Fruit fly (Drosophila melanogaster) whole organism, wandering third instar larva: ENCODE results near the gene CG31091.

ENCODE experiments used
- Abd-B ChIP-seq: fragments of >200 bp; optimal IDR thresholded peaks from 2 replicates; lab custom pipeline; 2017; ENCODE audit warnings: missing biosample characterization, missing genetic modification characterization
- CG32264 ChIP-seq: fragments of 200-800 bp; sonication (Bioruptor generic); optimal IDR thresholded peaks from 2 replicates; lab custom pipeline; 2016; ENCODE audit warnings: missing biosample characterization, missing genetic modification characterization
- CG9705 ChIP-seq: fragments of 200-800 bp; sonication (Bioruptor generic); optimal IDR thresholded peaks from 2 replicates; lab custom pipeline; 2018; ENCODE audit warnings: missing biosample characterization, mild to moderate bottlenecking, missing genetic modification characterization
- CrebA ChIP-seq: fragments of 200-800 bp; sonication (Bioruptor generic); optimal IDR thresholded peaks from 2 replicates; lab custom pipeline; 2016; ENCODE audit warnings: missing biosample characterization, mild to moderate bottlenecking, missing genetic modification characterization, borderline replicate concordance
- Dfd ChIP-seq: fragments of >200 bp; optimal IDR thresholded peaks from 2 replicates; lab custom pipeline; 2017; ENCODE audit warnings: missing biosample characterization, missing genetic modification characterization
- Dif ChIP-seq: fragments of 200-275, 200-300 bp; sonication (Bioruptor generic); optimal IDR thresholded peaks from 2 replicates; lab custom pipeline; 2018; ENCODE audit warnings: missing biosample characterization, missing genetic modification characterization; ENCODE audit not compliant: partially characterized antibody
- GATAd ChIP-seq: sonication (Bioruptor generic); optimal IDR thresholded peaks from 2 replicates; lab custom pipeline; 2016; ENCODE audit warnings: missing biosample characterization, missing genetic modification characterization
- HLH106 ChIP-seq: fragments of 200-800 bp; optimal IDR thresholded peaks from 3 replicates; lab custom pipeline; 2019; ENCODE audit warnings: missing biosample characterization, mild to moderate bottlenecking, missing genetic modification characterization, moderate library complexity
- Hnf4 ChIP-seq: fragments of 200-800 bp; sonication (Bioruptor generic); optimal IDR thresholded peaks from 2 replicates; lab custom pipeline; 2016; ENCODE audit warnings: missing biosample characterization, mild to moderate bottlenecking, missing genetic modification characterization
- Hr78 ChIP-seq: fragments of >200 bp; optimal IDR thresholded peaks from 2 replicates; lab custom pipeline; 2017; ENCODE audit warnings: missing biosample characterization, missing genetic modification characterization
- Hr83 ChIP-seq: fragments of 200-300 bp; sonication (Bioruptor generic); optimal IDR thresholded peaks from 2 replicates; lab custom pipeline; 2016; ENCODE audit warnings: missing biosample characterization, mild to moderate bottlenecking, missing genetic modification characterization, moderate library complexity; ENCODE audit not compliant: poor library complexity, severe bottlenecking
- Jra ChIP-seq: sonication (Bioruptor generic); optimal IDR thresholded peaks from 2 replicates; lab custom pipeline; 2016; ENCODE audit warnings: missing biosample characterization, missing genetic modification characterization
- Mio ChIP-seq: sonication (Bioruptor generic); optimal IDR thresholded peaks from 2 replicates; lab custom pipeline; 2016; ENCODE audit warnings: missing biosample characterization, missing genetic modification characterization
- Myc ChIP-seq: fragments of >200 bp; optimal IDR thresholded peaks from 2 replicates; lab custom pipeline; 2017
- N ChIP-seq: fragments of >200 bp; optimal IDR thresholded peaks from 2 replicates; lab custom pipeline; 2018; ENCODE audit warnings: missing biosample characterization, missing external identifiers, missing genetic modification characterization
- OdsH ChIP-seq: fragments of 200-800 bp; sonication (Bioruptor generic); optimal IDR thresholded peaks from 2 replicates; lab custom pipeline; 2016; ENCODE audit warnings: missing biosample characterization, mild to moderate bottlenecking, missing genetic modification characterization
- Rel ChIP-seq, 2 experiments: fragments of 200-800 bp; sonication (Bioruptor generic) in 1 of 2; optimal IDR thresholded peaks; 2 replicates in 1 of 2; 3 replicates in 1 of 2; lab custom pipeline; 2016 to 2019; ENCODE audit warnings: mild to moderate bottlenecking in 2 of 2, missing biosample characterization in 2 of 2, missing genetic modification characterization in 2 of 2, moderate library complexity in 1 of 2
- Sp1 ChIP-seq: fragments of 200-800 bp; sonication (Bioruptor generic); optimal IDR thresholded peaks from 3 replicates; lab custom pipeline; 2019; ENCODE audit warnings: missing biosample characterization, mild to moderate bottlenecking, missing genetic modification characterization, moderate library complexity
- Vsx2 ChIP-seq: fragments of 200-300, 225-300 bp; sonication (Bioruptor generic); optimal IDR thresholded peaks from 2 replicates; lab custom pipeline; 2018; ENCODE audit warnings: missing biosample characterization, missing genetic modification characterization; ENCODE audit not compliant: partially characterized antibody
- br ChIP-seq: fragments of 200-800 bp; sonication (Bioruptor generic); optimal IDR thresholded peaks from 2 replicates; lab custom pipeline; 2016; ENCODE audit warnings: missing biosample characterization, missing genetic modification characterization
- brk ChIP-seq: fragments of 200-800 bp; sonication (Bioruptor generic); optimal IDR thresholded peaks from 2 replicates; lab custom pipeline; 2016; ENCODE audit warnings: missing biosample characterization, mild to moderate bottlenecking, missing genetic modification characterization
- dl ChIP-seq, 2 experiments: fragments of 175-275, 200-275 bp in 1 of 2; fragments of 200-275 bp in 1 of 2; sonication (Bioruptor generic); optimal IDR thresholded peaks; lab custom pipeline; 2018; ENCODE audit warnings: mild to moderate bottlenecking in 2 of 2, missing biosample characterization in 2 of 2, missing genetic modification characterization in 2 of 2, moderate library complexity in 2 of 2; ENCODE audit not compliant: partially characterized antibody in 2 of 2, insufficient read depth in 1 of 2
- dmrt93B ChIP-seq: fragments of 200-800 bp; sonication (Bioruptor generic); optimal IDR thresholded peaks from 2 replicates; lab custom pipeline; 2018; ENCODE audit warnings: missing biosample characterization, mild to moderate bottlenecking, missing genetic modification characterization
- dsf ChIP-seq: sonication (Bioruptor generic); optimal IDR thresholded peaks from 2 replicates; lab custom pipeline; 2016; ENCODE audit warnings: missing biosample characterization, missing genetic modification characterization, borderline replicate concordance
- ey ChIP-seq: fragments of 200-800 bp; sonication (Bioruptor generic); optimal IDR thresholded peaks from 2 replicates; lab custom pipeline; 2016; ENCODE audit warnings: missing biosample characterization, missing genetic modification characterization
- foxo ChIP-seq, 2 experiments: fragments of 200-800 bp; sonication (Bioruptor generic); optimal IDR thresholded peaks; 2 replicates in 1 of 2; 3 replicates in 1 of 2; lab custom pipeline; 2016 to 2017; ENCODE audit warnings: missing biosample characterization in 2 of 2, missing genetic modification characterization in 2 of 2
- fru ChIP-seq: fragments of 200-800 bp; sonication (Bioruptor generic); optimal IDR thresholded peaks from 3 replicates; lab custom pipeline; 2016; ENCODE audit warnings: missing biosample characterization, mild to moderate bottlenecking, missing genetic modification characterization
- h ChIP-seq: fragments of 200-800 bp; sonication (Bioruptor generic); optimal IDR thresholded peaks from 3 replicates; lab custom pipeline; 2016; ENCODE audit warnings: missing biosample characterization, mild to moderate bottlenecking, missing genetic modification characterization
- jim ChIP-seq: fragments of 175-275, 200-325 bp; sonication (Bioruptor generic); optimal IDR thresholded peaks from 2 replicates; lab custom pipeline; 2016; ENCODE audit warnings: missing biosample characterization, mild to moderate bottlenecking, missing genetic modification characterization
- lola ChIP-seq: fragments of >200 bp; optimal IDR thresholded peaks from 2 replicates; lab custom pipeline; 2017; ENCODE audit warnings: missing biosample characterization, missing genetic modification characterization
- pan ChIP-seq: fragments of >200 bp; optimal IDR thresholded peaks from 2 replicates; lab custom pipeline; 2017
- psq ChIP-seq: fragments of 200-800 bp; sonication (Bioruptor generic); optimal IDR thresholded peaks from 3 replicates; lab custom pipeline; 2017; ENCODE audit warnings: missing biosample characterization, mild to moderate bottlenecking, missing genetic modification characterization, moderate library complexity
- rgr ChIP-seq: fragments of 200-800 bp; sonication (Bioruptor generic); optimal IDR thresholded peaks from 3 replicates; lab custom pipeline; 2016; ENCODE audit warnings: missing biosample characterization, mild to moderate bottlenecking, missing genetic modification characterization
- sage ChIP-seq: fragments of 200-800 bp; sonication (Bioruptor generic); optimal IDR thresholded peaks from 2 replicates; lab custom pipeline; 2016; ENCODE audit warnings: missing biosample characterization, mild to moderate bottlenecking, missing genetic modification characterization
- sv ChIP-seq: fragments of 200-800 bp; sonication (Bioruptor generic); optimal IDR thresholded peaks from 3 replicates; lab custom pipeline; 2016; ENCODE audit warnings: missing biosample characterization, missing genetic modification characterization
- tai ChIP-seq: sonication (Bioruptor generic); optimal IDR thresholded peaks from 2 replicates; lab custom pipeline; 2016; ENCODE audit warnings: missing biosample characterization, missing genetic modification characterization
- usp ChIP-seq: fragments of >200 bp; optimal IDR thresholded peaks from 2 replicates; lab custom pipeline; 2017; ENCODE audit warnings: missing biosample characterization, missing genetic modification characterization
- woc ChIP-seq: sonication (Bioruptor generic); optimal IDR thresholded peaks from 2 replicates; lab custom pipeline; 2016; ENCODE audit warnings: missing biosample characterization, mild to moderate bottlenecking, missing genetic modification characterization

Gene CG31091

DNA sequence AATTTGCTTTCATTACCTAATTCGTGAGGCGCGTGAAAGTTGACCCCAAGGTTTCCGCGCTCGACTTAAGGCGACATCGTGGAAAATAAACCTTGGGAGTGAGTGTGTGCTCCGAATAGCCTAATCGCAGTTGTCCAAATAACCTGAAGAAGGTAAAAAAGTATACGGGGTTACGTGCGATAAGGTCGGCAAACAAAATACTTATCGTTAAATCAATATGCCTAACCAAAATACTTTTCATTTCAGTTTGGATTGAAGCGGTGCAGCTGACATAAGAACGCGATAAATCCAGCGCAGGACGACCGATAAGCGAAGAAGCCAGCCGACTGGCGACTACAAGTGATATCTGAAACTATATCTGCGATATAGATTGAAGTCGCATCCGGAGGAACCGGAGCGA, 14.6 kb upstream of the CG31091 start:
- no peak for TF ChIP-seq usp (GFP tag; lab: Kevin White, UChicago)
- TF ChIP-seq rgr (GFP tag; lab: Kevin White, UChicago), result peak; percentile 63
- TF ChIP-seq h (GFP tag; lab: Kevin White, UChicago), result peak; percentile 38
- TF ChIP-seq foxo (GFP tag; optimal IDR thresholded peaks at IDR 0.05; lab: Kevin White, UChicago), result peak in 1 of 2 experiments; percentile 23
- TF ChIP-seq OdsH (GFP tag; lab: Kevin White, UChicago), result peak; percentile 51
- peak; percentile 0 for TF ChIP-seq ey (GFP tag; lab: Kevin White, UChicago)
- TF ChIP-seq psq (GFP tag; lab: Kevin White, UChicago), result peak; percentile 20
- peak; percentile 40 for TF ChIP-seq Sp1 (GFP tag; lab: Kevin White, UChicago)
- no peak for TF ChIP-seq Hr78 (GFP tag; lab: Kevin White, UChicago)
- TF ChIP-seq br (GFP tag; lab: Kevin White, UChicago), result peak; percentile 46
- TF ChIP-seq CG9705 (GFP tag; lab: Kevin White, UChicago), result peak; percentile 1

DNA sequence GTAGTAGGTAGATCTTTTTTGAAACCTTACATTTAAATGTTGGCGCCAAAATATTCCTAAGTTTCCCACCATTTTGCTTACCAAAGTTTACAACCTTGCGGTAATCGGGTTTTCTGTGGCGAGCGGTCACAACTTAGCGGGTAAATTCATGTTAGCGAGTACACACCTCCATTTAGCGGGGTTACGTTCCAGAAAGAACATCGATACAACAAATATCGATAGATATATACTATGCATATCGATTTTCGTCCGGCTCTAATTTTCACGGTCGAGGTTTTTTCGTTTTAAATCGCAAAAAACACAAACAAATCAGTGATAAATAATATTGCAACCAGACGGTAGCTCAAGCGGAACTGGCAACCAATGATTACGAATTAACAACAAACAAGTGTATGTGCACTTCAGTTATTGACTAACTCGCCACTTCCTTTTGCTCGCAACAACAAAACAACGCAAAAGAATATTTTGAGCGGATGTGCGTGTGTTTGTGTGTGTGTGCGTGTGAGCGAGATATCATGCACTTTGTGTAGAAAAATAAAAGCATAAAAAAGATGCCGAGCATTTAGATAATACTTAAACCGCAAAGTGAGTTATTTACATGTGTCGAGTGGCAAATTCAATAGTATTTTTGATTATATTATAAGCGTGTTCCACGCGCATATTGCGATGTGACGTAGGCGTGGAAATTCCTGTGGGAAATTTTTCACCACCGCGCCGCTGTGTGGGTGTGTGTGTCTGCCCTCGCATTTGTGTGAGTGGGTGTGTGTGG, 11.2 kb upstream of the CG31091 start, which contains the start of gene Lnk:
TSS of gene Lnk (plus strand) at position 236 of the 769 bp plus-strand sequence.
- TF ChIP-seq Hr83 (peak; percentile 40), brk (no peak), Vsx2 (GFP tag; lab: Kevin White, UChicago) (no peak), OdsH (GFP tag; lab: Kevin White, UChicago) (no peak), foxo (GFP tag; optimal IDR thresholded peaks at IDR 0.05; lab: Kevin White, UChicago) (no peak), sage (GFP tag; lab: Kevin White, UChicago) (no peak), pan (lab: Kevin White, UChicago) (no peak), Mio (GFP tag; lab: Kevin White, UChicago) (no peak), Jra (GFP tag; lab: Kevin White, UChicago) (no peak), dsf (GFP tag; lab: Kevin White, UChicago) (no peak), sv (GFP tag; lab: Kevin White, UChicago) (peak; percentile 46), GATAd (no peak), Dfd (GFP tag; lab: Kevin White, UChicago) (no peak), usp (GFP tag; lab: Kevin White, UChicago) (no peak), lola (GFP tag; lab: Kevin White, UChicago) (no peak), h (GFP tag; lab: Kevin White, UChicago) (peak; percentile 11), Abd-B (GFP tag; lab: Kevin White, UChicago) (no peak), psq (GFP tag; lab: Kevin White, UChicago) (no peak), CrebA (GFP tag; lab: Kevin White, UChicago) (no peak), Myc (peak; percentile 80), dmrt93B (no peak), jim (GFP tag; lab: Kevin White, UChicago) (no peak), CG9705 (GFP tag; lab: Kevin White, UChicago) (no peak), dl (GFP tag; optimal IDR thresholded peaks at IDR 0.05; lab: Kevin White, UChicago; ENCODE audit: insufficient read depth in 1 of 2, partially characterized antibody in 2 of 2) (no peak), tai (GFP tag; lab: Kevin White, UChicago) (no peak), Hr78 (GFP tag; lab: Kevin White, UChicago) (no peak), fru (no peak), Rel (GFP tag; optimal IDR thresholded peaks at IDR 0.05; lab: Kevin White, UChicago) (no peak), Rel (tag; optimal IDR thresholded peaks at IDR 0.05; lab: Kevin White, UChicago) (peak; percentile 41), rgr (GFP tag; lab: Kevin White, UChicago) (no peak), ey (GFP tag; lab: Kevin White, UChicago) (no peak), woc (GFP tag; lab: Kevin White, UChicago) (no peak), N (GFP tag; lab: Kevin White, UChicago) (no peak), HLH106 (tag; lab: Kevin White, UChicago) (no peak), Dif (GFP tag; lab: Kevin White, UChicago) (no peak), Sp1 (GFP tag; lab: Kevin White, UChicago) (peak; percentile 49), br (GFP tag; lab: Kevin White, UChicago) (no peak), Hnf4 (no peak), CG32264 (GFP tag; lab: Kevin White, UChicago) (no peak)
